Fruit fly (Drosophila melanogaster): Measurements from ENCODE around the gene CG6912.

dm6 chr3R:15087606-15088193, 49.1 kb downstream of the CG6912 start:
- TF ChIP-seq psq (optimal IDR thresholded peaks at IDR 0.05): no peak
- TF ChIP-seq Dll (optimal IDR thresholded peaks at IDR 0.05): no peak
- TF ChIP-seq CG8478 (optimal IDR thresholded peaks at IDR 0.05): no peak
- TF ChIP-seq pan (optimal IDR thresholded peaks at IDR 0.05): no peak

Data from whole organism.